Worm (Caenorhabditis elegans): ENCODE measurements around the gene hsp-60.
A peak's percentile ranks its signal among the peaks of the same experiment; 100 is the strongest.

The hsp-60 gene

ce11 chrIII:1604514-1604976, 15.0 kb upstream of the hsp-60 start, which contains the start of gene Y22D7AL.6 (continued):
- TF ChIP-seq lsy-27 (tag; optimal IDR thresholded peaks at IDR 0.05; ENCODE audit: borderline replicate concordance, insufficient read depth), result peak; percentile 35
- TF ChIP-seq nhr-90 (tag; optimal IDR thresholded peaks at IDR 0.05), result peak; percentile 84
- TF ChIP-seq ztf-18 (tag; optimal IDR thresholded peaks at IDR 0.05), result peak; percentile 63
- TF ChIP-seq ceh-58 (GFP tag; IDR thresholded peaks at IDR 0.05), result no peak
- TF ChIP-seq rcor-1 (GFP tag; IDR thresholded peaks at IDR 0.05), result peak; percentile 67
- TF ChIP-seq K11D2.4 (GFP tag; IDR thresholded peaks at IDR 0.05), result peak; percentile 57; the same call in 1 of the 2 replicates
- peak; percentile 71 for TF ChIP-seq lin-54 (GFP tag; optimal IDR thresholded peaks at IDR 0.05)
- peak in 1 of 3 experiments; percentile 58 for TF ChIP-seq lin-35 (GFP tag; optimal IDR thresholded peaks at IDR 0.05)
- peak; percentile 72 for TF ChIP-seq hmg-1.2 (GFP tag; IDR thresholded peaks at IDR 0.05)
- TF ChIP-seq ztf-28 (GFP tag; IDR thresholded peaks at IDR 0.05), result peak; percentile 45; the same call in 1 of the 2 replicates
- TF ChIP-seq mcd-1 (GFP tag; IDR thresholded peaks at IDR 0.05), result peak; percentile 77
- no peak for TF ChIP-seq hlh-12 (tag; optimal IDR thresholded peaks at IDR 0.05)
- TF ChIP-seq C06A6.2 (GFP tag; conservative IDR thresholded peaks at IDR 0.05), result no peak
- TF ChIP-seq nfyb-1 (GFP tag; IDR thresholded peaks at IDR 0.05), result peak; percentile 83
- peak; percentile 45 for TF ChIP-seq nhr-179 (tag; optimal IDR thresholded peaks at IDR 0.05)
- no peak for TF ChIP-seq F39B2.1 (GFP tag; IDR thresholded peaks at IDR 0.05)
- peak; percentile 46; the same call in 1 of the 2 replicates for TF ChIP-seq egrh-3 (GFP tag; IDR thresholded peaks at IDR 0.05)
- TF ChIP-seq tbx-9 (tag; optimal IDR thresholded peaks at IDR 0.05; ENCODE audit: borderline replicate concordance), result no peak
- peak; percentile 63 for TF ChIP-seq lin-40 (tag; optimal IDR thresholded peaks at IDR 0.05)
- 0 out of 2 replicates have a peak, but pooled peaks have one; percentile 67 for TF ChIP-seq madf-3 (GFP tag; IDR thresholded peaks at IDR 0.05)
- 0 out of 2 replicates have a peak, but pooled peaks have one; percentile 48 for TF ChIP-seq nhr-120 (GFP tag; IDR thresholded peaks at IDR 0.05)
- no peak for TF ChIP-seq Y53G8AR.9 (GFP tag; conservative IDR thresholded peaks at IDR 0.05)
- peak; percentile 53; the same call in 1 of the 2 replicates for TF ChIP-seq Y67H2A.10 (GFP tag; conservative IDR thresholded peaks at IDR 0.05)
- TF ChIP-seq B0035.1 (tag; optimal IDR thresholded peaks at IDR 0.05), result peak; percentile 49
- no peak for TF ChIP-seq ztf-22 (GFP tag; optimal IDR thresholded peaks at IDR 0.05)
- TF ChIP-seq T26A5.8 (tag; optimal IDR thresholded peaks at IDR 0.05), result peak; percentile 48
- peak; percentile 71 for TF ChIP-seq B0336.3 (GFP tag; IDR thresholded peaks at IDR 0.05)
- TF ChIP-seq zim-3 (tag; optimal IDR thresholded peaks at IDR 0.05), result peak; percentile 80
- peak; percentile 89 for TF ChIP-seq pbrm-1 (GFP tag; IDR thresholded peaks at IDR 0.05)
- TF ChIP-seq lag-1 (GFP tag; IDR thresholded peaks at IDR 0.05), result no peak
- peak; percentile 92 for TF ChIP-seq rpc-1 (optimal IDR thresholded peaks at IDR 0.05)
- TF ChIP-seq rpc-1 (tag; optimal IDR thresholded peaks at IDR 0.05), result peak; percentile 76
- TF ChIP-seq F57C9.4 (tag; optimal IDR thresholded peaks at IDR 0.05), result no peak
- no peak for TF ChIP-seq mel-28 (tag; optimal IDR thresholded peaks at IDR 0.05; ENCODE audit: borderline replicate concordance)
- peak; percentile 98 for TF ChIP-seq B0261.1 (tag; optimal IDR thresholded peaks at IDR 0.05)
- peak; percentile 98 for TF ChIP-seq tbp1 (GFP tag; optimal IDR thresholded peaks at IDR 0.05)
- peak; percentile 73 for TF ChIP-seq bed-2 (GFP tag; IDR thresholded peaks at IDR 0.05)
- TF ChIP-seq Y95B8A.8 (GFP tag; IDR thresholded peaks at IDR 0.05), result 0 out of 2 replicates have a peak, but pooled peaks have one; percentile 54
- TF ChIP-seq madf-6 (GFP tag; IDR thresholded peaks at IDR 0.05), result peak; percentile 55
- no peak for TF ChIP-seq ceh-91 (GFP tag; IDR thresholded peaks at IDR 0.05)
- TF ChIP-seq attf-5 (GFP tag; optimal IDR thresholded peaks at IDR 0.05), result peak; percentile 35
- TF ChIP-seq akir-1 (GFP tag; optimal IDR thresholded peaks at IDR 0.05), result no peak
- peak; percentile 61; the same call in 1 of the 2 replicates for TF ChIP-seq attf-3 (GFP tag; conservative IDR thresholded peaks at IDR 0.05)
- peak; percentile 87 for TF ChIP-seq lin-26 (GFP tag; IDR thresholded peaks at IDR 0.05)
- TF ChIP-seq egl-44 (GFP tag; IDR thresholded peaks at IDR 0.05), result no peak
- TF ChIP-seq him-1 (tag; optimal IDR thresholded peaks at IDR 0.05), result peak; percentile 15
- TF ChIP-seq nfya-2 (GFP tag; IDR thresholded peaks at IDR 0.05), result 0 out of 2 replicates have a peak, but pooled peaks have one; percentile 5
- no peak for TF ChIP-seq efl-1 (GFP tag; optimal IDR thresholded peaks at IDR 0.05)
- TF ChIP-seq bed-1 (GFP tag; IDR thresholded peaks at IDR 0.05), result no peak

All from whole organism, young adult.